Worm (Caenorhabditis elegans): Measurements from ENCODE around the gene F11E6.10.

- TF ChIP-seq ztf-11 (tag; optimal IDR thresholded peaks at IDR 0.05) (no peak), nhr-237 (tag; optimal IDR thresholded peaks at IDR 0.05) (no peak), ZK546.5 (tag; optimal IDR thresholded peaks at IDR 0.05) (no peak), lin-15B (tag; optimal IDR thresholded peaks at IDR 0.05) (no peak), egl-27 (tag; optimal IDR thresholded peaks at IDR 0.05) (no peak), pha-4 (GFP tag; IDR thresholded peaks at IDR 0.05) (no peak), pha-4 (tag; optimal IDR thresholded peaks at IDR 0.05) (no peak), ama-1 (optimal IDR thresholded peaks at IDR 0.05) (no peak), T20F7.1 (GFP tag; optimal IDR thresholded peaks at IDR 0.05) (no peak), mdl-1 (tag; optimal IDR thresholded peaks at IDR 0.05) (no peak), unc-62 (GFP tag; optimal IDR thresholded peaks at IDR 0.05 in 1 of 2) (no peak), unc-62 (tag; optimal IDR thresholded peaks at IDR 0.05) (no peak)
Measured at ce11 chrIV:17448319-17448718, 14.6 kb downstream of the F11E6.10 start.

Measured in whole organism, L4 larva.